Fruit fly (Drosophila melanogaster): Measurements from ENCODE around the gene srw.

Gene srw

DNA sequence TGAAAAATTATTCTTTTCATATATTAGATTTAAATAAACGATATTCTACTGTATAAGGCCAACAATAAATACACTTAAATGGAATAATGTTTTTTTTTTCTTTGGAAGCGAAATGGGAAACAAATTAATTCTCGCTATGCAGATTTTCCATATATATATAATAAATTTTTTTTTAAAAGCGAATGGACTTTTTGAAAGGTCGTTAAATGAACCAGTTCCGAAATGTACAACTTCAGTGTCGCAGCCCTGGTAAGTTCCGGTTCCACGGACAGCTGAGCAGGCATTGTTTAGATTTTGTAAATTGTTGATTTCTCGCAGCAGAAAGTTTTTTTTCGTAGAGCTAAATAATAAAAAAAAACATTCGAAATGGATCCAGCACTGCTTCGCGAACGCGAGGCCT lies 3.5 kb upstream of the srw start, which contains the start of gene TfIIEbeta (continued):
- peak; percentile 37 for TF ChIP-seq Sox14 (GFP tag; optimal IDR thresholded peaks at IDR 0.05)
- no peak for TF ChIP-seq CG34406 (GFP tag; optimal IDR thresholded peaks at IDR 0.05)
- no peak for TF ChIP-seq Sox102F (GFP tag; optimal IDR thresholded peaks at IDR 0.05)
- TF ChIP-seq CG8119 (GFP tag; IDR thresholded peaks at IDR 0.05): peak; percentile 46; the same call in 1 of the 3 replicates
- peak; percentile 17 for TF ChIP-seq CG6854 (GFP tag; optimal IDR thresholded peaks at IDR 0.05)
- no peak for TF ChIP-seq Hr4 (GFP tag; optimal IDR thresholded peaks at IDR 0.05)
- TF ChIP-seq fd59A (GFP tag; optimal IDR thresholded peaks at IDR 0.05): no peak
- TF ChIP-seq CG11294 (GFP tag; IDR thresholded peaks at IDR 0.05): no peak
- TF ChIP-seq Eip78C (GFP tag): peak; percentile 80
- TF ChIP-seq CG32006 (GFP tag; optimal IDR thresholded peaks at IDR 0.05): no peak
- no peak for TF ChIP-seq Ets21C (GFP tag; optimal IDR thresholded peaks at IDR 0.05)
- TF ChIP-seq fkh (GFP tag; optimal IDR thresholded peaks at IDR 0.05): peak; percentile 38
- TF ChIP-seq Eip75B (GFP tag; optimal IDR thresholded peaks at IDR 0.05): no peak
- TF ChIP-seq Met (GFP tag; optimal IDR thresholded peaks at IDR 0.05): no peak
- TF ChIP-seq spab (GFP tag; optimal IDR thresholded peaks at IDR 0.05): no peak
- no peak for TF ChIP-seq CG7368 (GFP tag; optimal IDR thresholded peaks at IDR 0.05)
- TF ChIP-seq Gug (GFP tag; IDR thresholded peaks at IDR 0.05): no peak
- TF ChIP-seq CG6163 (GFP tag; IDR thresholded peaks at IDR 0.05): 0 out of 3 replicates have a peak, but pooled peaks have one; percentile 33
- no peak for TF ChIP-seq OdsH (GFP tag; optimal IDR thresholded peaks at IDR 0.05)
- no peak for TF ChIP-seq CG16779 (tag; optimal IDR thresholded peaks at IDR 0.05)
- no peak for TF ChIP-seq CG8319 (GFP tag; optimal IDR thresholded peaks at IDR 0.05)
- no peak for TF ChIP-seq Eip93F (GFP tag; optimal IDR thresholded peaks at IDR 0.05)
- TF ChIP-seq topi (GFP tag; optimal IDR thresholded peaks at IDR 0.05): no peak
- TF ChIP-seq net (GFP tag; optimal IDR thresholded peaks at IDR 0.05): no peak
- no peak for TF ChIP-seq fd85E (GFP tag; optimal IDR thresholded peaks at IDR 0.05)

DNA sequence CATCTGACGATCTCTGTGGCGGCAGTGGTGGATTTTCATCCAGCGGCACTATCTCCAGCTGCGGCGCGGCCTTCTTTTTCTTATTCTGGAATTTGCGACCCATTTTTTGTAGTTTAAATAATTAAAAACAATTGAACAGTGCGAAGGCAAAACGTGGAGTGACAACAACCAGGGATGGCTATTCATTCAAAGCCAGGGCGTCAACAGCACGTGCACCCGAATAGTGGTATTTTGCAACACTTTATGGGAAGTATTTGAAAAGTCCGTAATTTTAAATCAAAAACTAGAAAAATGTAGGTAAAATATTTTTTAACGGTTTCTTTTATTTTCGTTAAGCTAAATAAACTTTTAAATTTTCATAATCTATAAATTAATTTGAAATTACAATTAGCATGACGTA lies 651 bp downstream of the srw start, which contains the start of gene CG11583:
Gene CG11583, minus strand, starts transcription at position 191 of the 400 bp plus-strand sequence.
- TF ChIP-seq esn (GFP tag; optimal IDR thresholded peaks at IDR 0.05): peak; percentile 49
- no peak for TF ChIP-seq Sox102F (GFP tag; optimal IDR thresholded peaks at IDR 0.05)
- TF ChIP-seq Ets96B (tag; optimal IDR thresholded peaks at IDR 0.05): no peak
- no peak for TF ChIP-seq spab (GFP tag; optimal IDR thresholded peaks at IDR 0.05)
- TF ChIP-seq CG11902 (GFP tag; optimal IDR thresholded peaks at IDR 0.05): no peak
- peak; percentile 82 for TF ChIP-seq CG1621 (tag; optimal IDR thresholded peaks at IDR 0.05)
- no peak for TF ChIP-seq CG6808 (GFP tag; optimal IDR thresholded peaks at IDR 0.05)
- no peak for TF ChIP-seq Eip75B (GFP tag; optimal IDR thresholded peaks at IDR 0.05)
- no peak for TF ChIP-seq CG8319 (GFP tag; optimal IDR thresholded peaks at IDR 0.05)

DNA sequence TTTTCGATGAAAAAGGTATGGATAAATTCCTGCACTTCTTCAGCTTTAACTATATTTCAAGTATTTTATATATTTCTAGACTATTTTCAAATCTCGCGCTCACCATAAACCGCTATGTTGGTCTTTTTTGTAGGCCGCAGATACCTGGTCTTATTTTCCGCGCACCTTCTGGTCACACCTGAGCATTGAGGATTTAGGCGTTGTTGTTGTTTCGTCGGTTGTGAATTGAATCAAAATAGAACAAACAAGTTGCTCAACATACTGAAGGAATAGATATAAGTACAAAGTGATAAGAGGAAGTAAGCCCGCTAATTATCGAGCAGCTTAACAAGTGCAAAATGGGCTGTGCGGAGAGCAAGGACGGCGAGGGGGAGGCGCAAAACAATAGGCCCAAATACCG lies 5.5 kb downstream of the srw start, which contains the start of gene Ctl1:
Gene Ctl1, plus strand, starts transcription at position 167 of the 400 bp plus-strand sequence.
- TF ChIP-seq eg (GFP tag; IDR thresholded peaks at IDR 0.05) (no peak), CG3032 (tag; optimal IDR thresholded peaks at IDR 0.05) (no peak), vri (GFP tag; optimal IDR thresholded peaks at IDR 0.05) (no peak), CG8632 (GFP tag; optimal IDR thresholded peaks at IDR 0.05) (no peak), Eip75B (GFP tag; optimal IDR thresholded peaks at IDR 0.05) (no peak), CG34406 (GFP tag; optimal IDR thresholded peaks at IDR 0.05) (no peak), CG10669 (GFP tag; optimal IDR thresholded peaks at IDR 0.05) (no peak), svp (GFP tag) (no peak), CG4318 (GFP tag; optimal IDR thresholded peaks at IDR 0.05) (no peak), CG11902 (GFP tag; optimal IDR thresholded peaks at IDR 0.05) (no peak), CG3919 (GFP tag; optimal IDR thresholded peaks at IDR 0.05) (no peak), dac (GFP tag; optimal IDR thresholded peaks at IDR 0.05) (no peak), cyc (GFP tag; optimal IDR thresholded peaks at IDR 0.05) (no peak), CG31627 (GFP tag; optimal IDR thresholded peaks at IDR 0.05) (no peak), fkh (GFP tag; optimal IDR thresholded peaks at IDR 0.05) (no peak), CG6808 (GFP tag; optimal IDR thresholded peaks at IDR 0.05) (no peak), lz (GFP tag; optimal IDR thresholded peaks at IDR 0.05) (no peak), acj6 (GFP tag; optimal IDR thresholded peaks at IDR 0.05) (no peak), CG7368 (GFP tag; optimal IDR thresholded peaks at IDR 0.05) (no peak), fd85E (GFP tag; optimal IDR thresholded peaks at IDR 0.05) (no peak)
